Fruit fly (Drosophila melanogaster): Measurements from ENCODE around the gene ymp.
A peak's percentile ranks its signal among the peaks of the same experiment; 100 is the strongest.

Gene ymp

dm6 chr3R:25591500-25591899 is 17.4 kb downstream of the ymp start (continued):
- no peak for TF ChIP-seq hkb (optimal IDR thresholded peaks at IDR 0.05)
- TF ChIP-seq hkb (GFP tag; IDR thresholded peaks at IDR 0.05) = no peak
- TF ChIP-seq HLH4C (GFP tag; IDR thresholded peaks at IDR 0.05; ENCODE audit: partially characterized antibody) = no peak
- TF ChIP-seq Sin3A (optimal IDR thresholded peaks at IDR 0.05) = no peak
- TF ChIP-seq chm (GFP tag; IDR thresholded peaks at IDR 0.05) = no peak
- peak; percentile 45; the same call in 1 of the 3 replicates for TF ChIP-seq ci (GFP tag; IDR thresholded peaks at IDR 0.05)
- no peak for TF ChIP-seq grn (GFP tag; optimal IDR thresholded peaks at IDR 0.05)
- no peak for TF ChIP-seq br (optimal IDR thresholded peaks at IDR 0.05)
- no peak for TF ChIP-seq hth (optimal IDR thresholded peaks at IDR 0.05)
- no peak for TF ChIP-seq CG16779 (GFP tag; IDR thresholded peaks at IDR 0.05)
- TF ChIP-seq Med (GFP tag) = peak; percentile 27
- no peak for TF ChIP-seq Vsx1 (GFP tag; optimal IDR thresholded peaks at IDR 0.05)
- no peak for TF ChIP-seq CG8478 (optimal IDR thresholded peaks at IDR 0.05)
- peak; percentile 23; the same call in 1 of the 3 replicates for TF ChIP-seq knrl (GFP tag; IDR thresholded peaks at IDR 0.05; ENCODE audit: partially characterized antibody)
- TF ChIP-seq Bteb2 (GFP tag; optimal IDR thresholded peaks at IDR 0.05) = no peak
- TF ChIP-seq CG15514 (GFP tag; optimal IDR thresholded peaks at IDR 0.05) = peak; percentile 14
- no peak for TF ChIP-seq CG8765 (GFP tag; IDR thresholded peaks at IDR 0.05)
- TF ChIP-seq Mes4 (GFP tag; optimal IDR thresholded peaks at IDR 0.05) = no peak
- TF ChIP-seq Stat92E (GFP tag; optimal IDR thresholded peaks at IDR 0.05) = no peak
- TF ChIP-seq disco-r (GFP tag; optimal IDR thresholded peaks at IDR 0.05) = no peak
- TF ChIP-seq salm (tag; optimal IDR thresholded peaks at IDR 0.05) = no peak
- TF ChIP-seq ac (GFP tag; optimal IDR thresholded peaks at IDR 0.05) = no peak
- TF ChIP-seq crp (GFP tag; optimal IDR thresholded peaks at IDR 0.05) = no peak
- no peak for TF ChIP-seq grau (tag; optimal IDR thresholded peaks at IDR 0.05)
- TF ChIP-seq sens (GFP tag) = peak; percentile 74
- no peak for TF ChIP-seq pros (GFP tag; optimal IDR thresholded peaks at IDR 0.05)
- no peak for TF ChIP-seq Sox100B (GFP tag; optimal IDR thresholded peaks at IDR 0.05)
- TF ChIP-seq zen2 (GFP tag; IDR thresholded peaks at IDR 0.05; ENCODE audit: partially characterized antibody) = no peak
- no peak for TF ChIP-seq CG2199 (GFP tag; IDR thresholded peaks at IDR 0.05)
- TF ChIP-seq CG11093 (GFP tag; IDR thresholded peaks at IDR 0.05) = no peak
- no peak for TF ChIP-seq E2f1 (GFP tag; IDR thresholded peaks at IDR 0.05)
- no peak for TF ChIP-seq CG14860 (GFP tag; IDR thresholded peaks at IDR 0.05; ENCODE audit: partially characterized antibody)
- no peak for TF ChIP-seq CG12659 (GFP tag; optimal IDR thresholded peaks at IDR 0.05)
- no peak for TF ChIP-seq D19B (GFP tag; optimal IDR thresholded peaks at IDR 0.05)
- no peak for TF ChIP-seq CG4360 (GFP tag; IDR thresholded peaks at IDR 0.05)
- no peak for TF ChIP-seq CG6813 (GFP tag; optimal IDR thresholded peaks at IDR 0.05)
- no peak for TF ChIP-seq CG10654 (GFP tag; optimal IDR thresholded peaks at IDR 0.05)
- no peak for TF ChIP-seq CG4424 (GFP tag; optimal IDR thresholded peaks at IDR 0.05)
- no peak for TF ChIP-seq CG3065 (GFP tag; optimal IDR thresholded peaks at IDR 0.05)
- no peak for TF ChIP-seq CG17802 (tag; optimal IDR thresholded peaks at IDR 0.05)
- TF ChIP-seq Ssrp (tag; optimal IDR thresholded peaks at IDR 0.05) = no peak
- no peak for TF ChIP-seq bsh (GFP tag; optimal IDR thresholded peaks at IDR 0.05)
- 0 out of 2 replicates have a peak, but pooled peaks have one; percentile 14 for TF ChIP-seq onecut (GFP tag; IDR thresholded peaks at IDR 0.05)
- TF ChIP-seq Dp (GFP tag; optimal IDR thresholded peaks at IDR 0.05) = no peak
- no peak for TF ChIP-seq C15 (GFP tag; IDR thresholded peaks at IDR 0.05)
- no peak for TF ChIP-seq Dad (GFP tag; optimal IDR thresholded peaks at IDR 0.05)
- TF ChIP-seq Hr51 (GFP tag; optimal IDR thresholded peaks at IDR 0.05) = no peak
- no peak for TF ChIP-seq Spps (tag; optimal IDR thresholded peaks at IDR 0.05)
- TF ChIP-seq bab2 (GFP tag; optimal IDR thresholded peaks at IDR 0.05) = no peak
- TF ChIP-seq CG7928 (GFP tag; optimal IDR thresholded peaks at IDR 0.05) = no peak
- TF ChIP-seq Kr (GFP tag; optimal IDR thresholded peaks at IDR 0.05) = no peak
- peak; percentile 27 for TF ChIP-seq CG18599 (GFP tag; optimal IDR thresholded peaks at IDR 0.05)

Data from whole organism, embryonic.